Worm (Caenorhabditis elegans) whole organism, L4/young adult: ENCODE results near the gene F30H5.5.

Experiments
- W03F9.2 ChIP-seq: fragments of 150-350 bp; optimal IDR thresholded peaks from 2 replicates; lab custom pipeline; 2014; ENCODE audit warnings: missing biosample characterization, missing genetic modification characterization
- dao-5 ChIP-seq: sonication (generic microtip); optimal IDR thresholded peaks from 2 replicates; lab custom pipeline; 2016; ENCODE audit warnings: missing genotype, missing genetic modification characterization, moderate library complexity, missing compliant biosample characterization
- him-1 ChIP-seq: sonication (generic microtip); optimal IDR thresholded peaks from 2 replicates; lab custom pipeline; 2016; ENCODE audit warnings: missing genotype, missing genetic modification reagents, missing genetic modification characterization, missing compliant biosample characterization

ce11 chrIII:491090-491597 is 2.6 kb downstream of the F30H5.5 start, which contains the start of gene unc-45:
- TF ChIP-seq him-1 (tag; lab: Kevin White, UChicago) (no peak), dao-5 (tag; lab: Kevin White, UChicago) (no peak), W03F9.2 (tag; lab: Kevin White, UChicago) (no peak)
